Worm (Caenorhabditis elegans): ENCODE measurements around the gene srj-14.

DNA sequence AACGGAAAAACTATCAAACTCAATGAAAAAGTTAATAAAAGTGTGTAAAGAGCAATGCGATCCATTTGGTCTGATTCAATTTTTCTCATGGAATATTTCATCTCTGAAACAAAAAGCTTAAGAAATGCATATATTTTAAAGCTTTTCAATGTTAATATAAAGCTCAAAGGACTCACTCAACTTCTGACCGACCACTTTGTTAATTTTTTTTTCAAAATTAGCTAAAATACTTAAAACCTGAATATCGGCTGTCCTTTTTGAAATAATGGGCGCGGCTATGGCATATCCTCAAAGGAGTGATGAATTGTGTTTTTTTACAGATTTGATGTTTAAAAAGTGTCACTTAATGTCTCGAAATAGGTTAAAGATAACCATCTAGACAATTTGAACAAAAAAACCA, 20.3 kb downstream of the srj-14 start, which contains the start of gene C02H6.1:
- TF ChIP-seq ZK546.5 (tag; optimal IDR thresholded peaks at IDR 0.05) (no peak), zag-1 (tag; optimal IDR thresholded peaks at IDR 0.05) (no peak), nhr-77 (tag; optimal IDR thresholded peaks at IDR 0.05) (no peak), ceh-82 (tag; optimal IDR thresholded peaks at IDR 0.05) (no peak), nhr-237 (tag; optimal IDR thresholded peaks at IDR 0.05) (no peak), elt-3 (tag; optimal IDR thresholded peaks at IDR 0.05) (no peak), aly-2 (tag; optimal IDR thresholded peaks at IDR 0.05) (no peak), C34F6.9 (tag; optimal IDR thresholded peaks at IDR 0.05) (no peak), snpc-4 (tag; optimal IDR thresholded peaks at IDR 0.05) (no peak), lsy-2 (tag; optimal IDR thresholded peaks at IDR 0.05) (no peak)
